Worm (Caenorhabditis elegans): Measurements from ENCODE around the gene tbc-13.

tbc-13 gene

DNA sequence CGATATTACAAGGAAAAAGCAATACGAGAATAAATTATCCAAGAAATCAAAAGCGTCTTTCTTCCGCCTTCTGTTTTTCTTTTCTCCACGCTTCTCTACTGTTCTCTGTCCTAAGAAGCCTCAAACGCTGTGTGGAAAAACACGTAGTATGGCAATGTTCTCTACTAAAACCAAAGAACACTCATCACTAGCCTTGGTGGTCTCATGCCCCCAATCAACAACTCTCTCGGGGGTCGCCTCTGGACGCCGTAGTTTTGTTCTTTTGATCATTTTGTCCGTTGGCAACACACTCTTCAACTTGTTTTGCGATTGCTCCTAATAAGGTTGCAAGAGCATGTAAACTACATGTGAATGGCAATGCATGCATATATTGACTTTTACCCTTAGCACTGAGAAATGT lies 32.5 kb downstream of the tbc-13 start (continued):
- no peak for TF ChIP-seq nhr-76 (tag; optimal IDR thresholded peaks at IDR 0.05)
- TF ChIP-seq egl-27 (tag; optimal IDR thresholded peaks at IDR 0.05) = no peak
- peak; percentile 51 for TF ChIP-seq egl-13 (tag; optimal IDR thresholded peaks at IDR 0.05)
- peak; percentile 45 for TF ChIP-seq blmp-1 (tag; optimal IDR thresholded peaks at IDR 0.05)
- no peak for TF ChIP-seq hpl-2 (GFP tag; optimal IDR thresholded peaks at IDR 0.05)
- peak; percentile 50 for TF ChIP-seq nhr-90 (tag; optimal IDR thresholded peaks at IDR 0.05; ENCODE audit: poor library complexity)
- TF ChIP-seq alr-1 (tag; optimal IDR thresholded peaks at IDR 0.05; ENCODE audit: borderline replicate concordance) = no peak
- no peak for TF ChIP-seq efl-3 (GFP tag; optimal IDR thresholded peaks at IDR 0.05)
- TF ChIP-seq C04F5.9 (tag; optimal IDR thresholded peaks at IDR 0.05) = peak; percentile 7
- TF ChIP-seq ceh-63 (GFP tag; optimal IDR thresholded peaks at IDR 0.05) = no peak
- TF ChIP-seq mdl-1 (tag; optimal IDR thresholded peaks at IDR 0.05) = peak in 1 of 2 experiments; percentile 62
- TF ChIP-seq F16B12.6 (tag; optimal IDR thresholded peaks at IDR 0.05) = no peak
- TF ChIP-seq vab-15 (tag; optimal IDR thresholded peaks at IDR 0.05) = no peak
- TF ChIP-seq irx-1 (tag; optimal IDR thresholded peaks at IDR 0.05) = no peak
- peak; percentile 97 for TF ChIP-seq nhr-19 (GFP tag; conservative IDR thresholded peaks at IDR 0.05)

DNA sequence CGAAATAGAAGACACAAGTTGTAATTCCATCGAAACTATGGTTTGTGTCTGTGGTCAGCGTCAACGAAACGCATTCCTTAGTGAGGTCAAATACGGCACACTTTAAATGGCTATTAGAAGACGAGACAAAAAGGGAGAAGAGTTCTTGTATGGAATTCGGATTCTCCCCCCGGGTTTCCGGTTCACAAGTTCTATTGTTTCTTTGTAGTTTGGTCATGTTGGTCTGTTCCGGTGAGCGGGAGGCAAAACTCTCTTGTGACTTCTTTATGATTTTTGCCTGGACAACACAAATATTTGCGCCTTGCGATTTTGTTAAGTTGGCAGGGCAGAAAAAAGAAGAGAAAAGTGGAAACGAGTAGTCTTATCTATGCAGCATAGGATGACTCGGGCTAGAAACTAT lies 33.0 kb downstream of the tbc-13 start:
- TF ChIP-seq snu-23 (GFP tag; optimal IDR thresholded peaks at IDR 0.05) (peak; percentile 29), blmp-1 (tag; optimal IDR thresholded peaks at IDR 0.05) (peak; percentile 52), aha-1 (tag; optimal IDR thresholded peaks at IDR 0.05) (no peak), unc-98 (GFP tag; IDR thresholded peaks at IDR 0.05) (no peak), nhr-20 (tag; optimal IDR thresholded peaks at IDR 0.05) (peak; percentile 69), tbx-2 (tag; optimal IDR thresholded peaks at IDR 0.05) (peak; percentile 41), lin-14 (GFP tag; optimal IDR thresholded peaks at IDR 0.05) (peak; percentile 62), nhr-12 (tag; optimal IDR thresholded peaks at IDR 0.05) (no peak), fkh-10 (GFP tag; optimal IDR thresholded peaks at IDR 0.05) (no peak), dpl-1 (GFP tag; optimal IDR thresholded peaks at IDR 0.05) (no peak), sup-37 (GFP tag; optimal IDR thresholded peaks at IDR 0.05) (no peak), nhr-85 (tag) (peak; percentile 93), vab-15 (tag; optimal IDR thresholded peaks at IDR 0.05) (no peak), unc-130 (tag; optimal IDR thresholded peaks at IDR 0.05) (peak; percentile 61), nhr-71 (tag; optimal IDR thresholded peaks at IDR 0.05) (peak; percentile 65), hpl-2 (GFP tag; optimal IDR thresholded peaks at IDR 0.05) (no peak), ceh-63 (GFP tag; optimal IDR thresholded peaks at IDR 0.05) (no peak), grh-1 (GFP tag; IDR thresholded peaks at IDR 0.05) (peak; percentile 35; the same call in 1 of the 2 replicates), lin-35 (GFP tag; optimal IDR thresholded peaks at IDR 0.05) (peak in 1 of 2 experiments; percentile 42), nhr-77 (tag; optimal IDR thresholded peaks at IDR 0.05) (no peak), aly-2 (tag; optimal IDR thresholded peaks at IDR 0.05) (no peak), C04F5.9 (tag; optimal IDR thresholded peaks at IDR 0.05) (no peak), lin-39 (tag; optimal IDR thresholded peaks at IDR 0.05) (no peak), nhr-47 (tag; optimal IDR thresholded peaks at IDR 0.05) (no peak), ceh-82 (tag; optimal IDR thresholded peaks at IDR 0.05) (no peak), nhr-19 (GFP tag; conservative IDR thresholded peaks at IDR 0.05) (peak; percentile 31), fkh-8 (tag; optimal IDR thresholded peaks at IDR 0.05) (no peak), ces-1 (GFP tag; optimal IDR thresholded peaks at IDR 0.05) (no peak), xbp-1 (tag; optimal IDR thresholded peaks at IDR 0.05) (no peak), irx-1 (tag; optimal IDR thresholded peaks at IDR 0.05) (no peak), rnt-1 (tag; optimal IDR thresholded peaks at IDR 0.05) (no peak), nhr-237 (tag; optimal IDR thresholded peaks at IDR 0.05) (no peak), nhr-11 (tag; optimal IDR thresholded peaks at IDR 0.05) (no peak), unc-30 (tag; optimal IDR thresholded peaks at IDR 0.05) (no peak), zip-4 (GFP tag; optimal IDR thresholded peaks at IDR 0.05) (no peak), elt-3 (tag; optimal IDR thresholded peaks at IDR 0.05) (peak in 1 of 6 experiments; percentile 40), nhr-76 (tag; optimal IDR thresholded peaks at IDR 0.05) (no peak), nhr-90 (tag; optimal IDR thresholded peaks at IDR 0.05; ENCODE audit: poor library complexity) (no peak)
